Worm (Caenorhabditis elegans) whole organism, young adult: ENCODE results near the gene T24E12.1.

ENCODE experiments used
- B0035.1 ChIP-seq: sonication (generic microtip); optimal IDR thresholded peaks from 2 replicates; lab custom pipeline; 2016; ENCODE audit warnings: missing genetic modification characterization, mild to moderate bottlenecking, missing compliant biosample characterization, missing genotype, missing genetic modification reagents
- B0261.1 ChIP-seq: sonication (generic microtip); optimal IDR thresholded peaks from 2 replicates; lab custom pipeline; 2016; ENCODE audit warnings: mild to moderate bottlenecking, missing genetic modification characterization, moderate library complexity, missing compliant biosample characterization
- C06A6.2 ChIP-seq: fragments of 200-800 bp; sonication (Bioruptor generic); conservative IDR thresholded peaks from 2 replicates; pipeline ENCODE4 v1.3.6; 2022; ENCODE audit warnings: missing genetic modification characterization, missing compliant biosample characterization
- F10E7.11 ChIP-seq: sonication (generic microtip); optimal IDR thresholded peaks from 2 replicates; lab custom pipeline; 2017; ENCODE audit warnings: mild to moderate bottlenecking, missing genetic modification characterization, moderate library complexity, missing compliant biosample characterization
- F22D6.2 ChIP-seq: sonication (generic microtip); optimal IDR thresholded peaks from 2 replicates; lab custom pipeline; 2016; ENCODE audit warnings: mild to moderate bottlenecking, missing genetic modification characterization, missing compliant biosample characterization
- F23B12.7 ChIP-seq: sonication (generic microtip); optimal IDR thresholded peaks from 2 replicates; lab custom pipeline; 2017; ENCODE audit warnings: missing genetic modification characterization, mild to moderate bottlenecking, missing compliant biosample characterization, antibody characterized with exemption, moderate library complexity; ENCODE audit not compliant: insufficient read depth
- F52B5.7 ChIP-seq: sonication (generic microtip); optimal IDR thresholded peaks from 2 replicates; lab custom pipeline; 2016; ENCODE audit warnings: mild to moderate bottlenecking, missing genetic modification characterization, missing compliant biosample characterization
- F55B11.4 ChIP-seq: sonication (generic microtip); optimal IDR thresholded peaks from 2 replicates; lab custom pipeline; 2016; ENCODE audit warnings: missing compliant biosample characterization, missing genetic modification characterization, borderline replicate concordance; ENCODE audit not compliant: insufficient read depth
- K11D2.4 ChIP-seq: fragments of 200-800 bp; sonication (Bioruptor generic); IDR thresholded peaks from 2 replicates; pipeline ENCODE4 v1.3.6; 2022; ENCODE audit warnings: missing genetic modification reagents, missing genetic modification characterization, missing compliant biosample characterization
- T26A5.8 ChIP-seq: sonication (generic microtip); optimal IDR thresholded peaks from 2 replicates; lab custom pipeline; 2016; ENCODE audit warnings: missing genetic modification characterization, missing compliant biosample characterization
- Y67H2A.10 ChIP-seq: fragments of 200-800 bp; sonication (Bioruptor generic); conservative IDR thresholded peaks from 2 replicates; pipeline ENCODE4 v1.3.6; 2022; ENCODE audit warnings: missing genetic modification reagents, missing genetic modification characterization, missing compliant biosample characterization
- Y95B8A.8 ChIP-seq: fragments of 200-800 bp; sonication (Bioruptor generic); IDR thresholded peaks from 2 replicates; pipeline ENCODE4 v1.3.6; 2022; ENCODE audit warnings: missing genetic modification reagents, missing genetic modification characterization, missing compliant biosample characterization
- ZK185.1 ChIP-seq: sonication (generic microtip); optimal IDR thresholded peaks from 2 replicates; lab custom pipeline; 2016; ENCODE audit warnings: mild to moderate bottlenecking, missing genetic modification characterization, missing compliant biosample characterization; ENCODE audit not compliant: poor library complexity, severe bottlenecking
- atf-7 ChIP-seq: sonication (generic microtip); optimal IDR thresholded peaks from 2 replicates; lab custom pipeline; 2017; ENCODE audit warnings: mild to moderate bottlenecking, missing genetic modification characterization, missing compliant biosample characterization
- athp-1 ChIP-seq: sonication (generic microtip); optimal IDR thresholded peaks from 2 replicates; lab custom pipeline; 2017; ENCODE audit warnings: mild to moderate bottlenecking, missing genetic modification characterization, missing compliant biosample characterization
- attf-3 ChIP-seq: fragments of 200-800 bp; sonication (Bioruptor generic); conservative IDR thresholded peaks from 2 replicates; pipeline ENCODE4 v1.3.6; 2022; ENCODE audit warnings: missing genetic modification reagents, missing genetic modification characterization, missing compliant biosample characterization
- bed-2 ChIP-seq: fragments of 200-800 bp; sonication (Bioruptor generic); IDR thresholded peaks from 2 replicates; pipeline ENCODE4 v1.3.6; 2022; ENCODE audit warnings: missing genetic modification reagents, missing genetic modification characterization, missing compliant biosample characterization
- cebp-2 ChIP-seq: fragments of 200-800 bp; sonication (Bioruptor generic); IDR thresholded peaks from 2 replicates; pipeline ENCODE4 v1.3.6; 2022; ENCODE audit warnings: missing genetic modification characterization, missing compliant biosample characterization
- ceh-100 ChIP-seq: fragments of 200-800 bp; sonication (Bioruptor generic); IDR thresholded peaks from 2 replicates; pipeline ENCODE4 v1.3.6; 2022; ENCODE audit warnings: missing genetic modification reagents, missing genetic modification characterization, missing compliant biosample characterization
- ceh-27 ChIP-seq: fragments of 200-800 bp; sonication (Bioruptor generic); optimal IDR thresholded peaks from 2 replicates; lab custom pipeline; 2018; ENCODE audit warnings: mild to moderate bottlenecking, missing genetic modification characterization, moderate library complexity, missing compliant biosample characterization
- ceh-91 ChIP-seq: fragments of 200-800 bp; sonication (Bioruptor generic); IDR thresholded peaks from 2 replicates; pipeline ENCODE4 v1.3.6; 2022; ENCODE audit warnings: missing genetic modification reagents, missing genetic modification characterization, missing compliant biosample characterization
- chd-7 ChIP-seq: sonication (generic microtip); optimal IDR thresholded peaks from 2 replicates; lab custom pipeline; 2016; ENCODE audit warnings: mild to moderate bottlenecking, missing genetic modification characterization, moderate library complexity, missing compliant biosample characterization
- dox-1 ChIP-seq: fragments of 200-800 bp; sonication (Bioruptor generic); IDR thresholded peaks from 2 replicates; pipeline ENCODE4 v1.3.6; 2022; ENCODE audit warnings: missing genetic modification reagents, missing genetic modification characterization, missing compliant biosample characterization
- egrh-3 ChIP-seq: fragments of 200-800 bp; sonication (Bioruptor generic); IDR thresholded peaks from 2 replicates; pipeline ENCODE4 v1.3.6; 2022; ENCODE audit warnings: missing genetic modification reagents, missing genetic modification characterization, missing compliant biosample characterization
- ets-4 ChIP-seq: fragments of 200-800 bp; sonication (Bioruptor generic); optimal IDR thresholded peaks from 2 replicates; lab custom pipeline; 2018; ENCODE audit warnings: mild to moderate bottlenecking, missing genetic modification characterization, missing compliant biosample characterization
- hmg-1.2 ChIP-seq: fragments of 200-800 bp; sonication (Bioruptor generic); IDR thresholded peaks from 2 replicates; pipeline ENCODE4 v1.3.6; 2022; ENCODE audit warnings: missing genetic modification reagents, missing genetic modification characterization, missing compliant biosample characterization
- hrde-1 ChIP-seq: sonication (generic microtip); optimal IDR thresholded peaks from 2 replicates; lab custom pipeline; 2016; ENCODE audit warnings: missing genetic modification characterization, mild to moderate bottlenecking, missing compliant biosample characterization, moderate library complexity, missing genotype, missing genetic modification reagents, borderline replicate concordance
- madf-8 ChIP-seq: fragments of 200-800 bp; sonication (Bioruptor generic); conservative IDR thresholded peaks from 2 replicates; pipeline ENCODE4 v1.3.6; 2022; ENCODE audit warnings: missing genetic modification reagents, missing genetic modification characterization, missing compliant biosample characterization
- mes-4 ChIP-seq: sonication (generic microtip); optimal IDR thresholded peaks from 2 replicates; lab custom pipeline; 2016; ENCODE audit warnings: missing genotype, missing genetic modification characterization, missing compliant biosample characterization
- mxl-1 ChIP-seq: sonication (generic microtip); optimal IDR thresholded peaks from 2 replicates; lab custom pipeline; 2016; ENCODE audit warnings: missing genetic modification characterization, missing compliant biosample characterization
- nhr-120 ChIP-seq: fragments of 200-800 bp; sonication (Bioruptor generic); IDR thresholded peaks from 2 replicates; pipeline ENCODE4 v1.3.6; 2022; ENCODE audit warnings: missing genetic modification characterization, missing compliant biosample characterization
- nhr-80 ChIP-seq: sonication (generic microtip); optimal IDR thresholded peaks from 2 replicates; lab custom pipeline; 2016; ENCODE audit warnings: missing genetic modification characterization, missing compliant biosample characterization
- pha-4 ChIP-seq: fragments of 150-350 bp; sonication (generic microtip); optimal IDR thresholded peaks from 2 replicates; lab custom pipeline; 2014; ENCODE audit warnings: missing biosample characterization, missing genetic modification reagents, missing genetic modification characterization
- rec-8 ChIP-seq, 2 experiments: sonication (generic microtip); optimal IDR thresholded peaks; 2 replicates each; lab custom pipeline; 2016; ENCODE audit warnings: mild to moderate bottlenecking in 2 of 2, missing genetic modification characterization in 2 of 2, missing genetic modification reagents in 2 of 2, missing genotype in 2 of 2, missing biosample characterization in 1 of 2, missing compliant biosample characterization in 1 of 2, moderate library complexity in 1 of 2
- rpc-1 ChIP-seq, 2 experiments: fragments of 150-350 bp in 1 of 2; sonication (generic microtip) in 1 of 2; optimal IDR thresholded peaks; 2 replicates each; lab custom pipeline; 2014 to 2018; ENCODE audit warnings: missing biosample characterization in 1 of 2, missing genetic modification characterization in 1 of 2, missing genetic modification reagents in 1 of 2, missing genotype in 1 of 2
- tbp1 ChIP-seq: fragments of 200-800 bp; sonication (Bioruptor generic); optimal IDR thresholded peaks from 2 replicates; lab custom pipeline; 2018; ENCODE audit warnings: mild to moderate bottlenecking, missing genetic modification characterization, missing compliant biosample characterization
- unc-62 ChIP-seq: fragments of 150-350 bp; optimal IDR thresholded peaks from 2 replicates; lab custom pipeline; 2014; ENCODE audit warnings: missing biosample characterization, missing genetic modification reagents, missing genetic modification characterization
- ztf-25 ChIP-seq: fragments of 200-800 bp; sonication (Bioruptor generic); IDR thresholded peaks from 2 replicates; pipeline ENCODE4 v1.3.6; 2022; ENCODE audit warnings: missing genetic modification reagents, missing genetic modification characterization, missing compliant biosample characterization

T24E12.1 gene

DNA sequence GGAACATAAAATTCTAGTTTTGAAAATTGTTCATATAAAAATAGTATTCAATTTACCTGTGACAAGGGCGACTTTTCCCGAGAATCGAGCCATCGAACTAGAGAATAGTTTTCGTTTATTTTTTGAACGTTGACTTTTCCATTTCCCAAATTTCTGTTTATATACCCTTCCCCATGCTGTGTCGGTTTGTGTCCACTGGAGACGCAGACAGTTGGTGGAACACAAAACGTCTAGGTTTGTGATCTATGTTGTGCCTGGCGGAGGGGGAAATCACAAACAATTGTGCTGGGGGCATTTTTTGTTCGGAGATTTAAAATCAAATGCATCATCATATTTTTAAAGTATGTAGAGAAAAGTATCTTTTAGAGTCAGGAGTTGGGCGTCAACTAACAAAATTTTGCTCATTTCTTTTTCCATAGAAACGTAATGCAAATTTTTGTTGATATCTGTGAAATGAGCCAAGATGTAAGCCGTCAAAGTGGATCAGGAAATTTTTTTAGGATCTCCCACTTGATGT, 41.6 kb upstream of the T24E12.1 start, which contains the start of gene nta-1:
nta-1 (minus strand) TSS at position 131 of the 517 bp plus-strand sequence.
- TF ChIP-seq rpc-1 (optimal IDR thresholded peaks at IDR 0.05; lab: Kevin White, UChicago) (no peak), rpc-1 (tag; optimal IDR thresholded peaks at IDR 0.05; lab: Kevin White, UChicago) (no peak), mxl-1 (tag; lab: Kevin White, UChicago) (no peak), ceh-100 (GFP tag; lab: Robert Waterston, UW) (no peak), athp-1 (no peak), ets-4 (GFP tag; lab: Kevin White, UChicago) (no peak), ceh-27 (GFP tag; lab: Kevin White, UChicago) (no peak), unc-62 (GFP tag; lab: Kevin White, UChicago) (no peak), nhr-120 (GFP tag; lab: Robert Waterston, UW) (no peak), F10E7.11 (tag; lab: Kevin White, UChicago) (no peak), hrde-1 (tag; lab: Kevin White, UChicago) (no peak), F22D6.2 (tag; lab: Kevin White, UChicago) (no peak), cebp-2 (GFP tag; lab: Robert Waterston, UW) (no peak), dox-1 (0 out of 2 replicates have a peak, but pooled peaks have one; percentile 11), F55B11.4 (tag; lab: Kevin White, UChicago) (no peak), rec-8 (tag; optimal IDR thresholded peaks at IDR 0.05; lab: Kevin White, UChicago) (no peak), egrh-3 (GFP tag; lab: Robert Waterston, UW) (no peak), ceh-91 (GFP tag; lab: Robert Waterston, UW) (no peak), pha-4 (tag; lab: Kevin White, UChicago) (no peak), tbp1 (GFP tag; lab: Kevin White, UChicago) (peak; percentile 29), nhr-80 (tag; lab: Kevin White, UChicago) (peak; percentile 58), mes-4 (tag; lab: Kevin White, UChicago) (no peak)

DNA sequence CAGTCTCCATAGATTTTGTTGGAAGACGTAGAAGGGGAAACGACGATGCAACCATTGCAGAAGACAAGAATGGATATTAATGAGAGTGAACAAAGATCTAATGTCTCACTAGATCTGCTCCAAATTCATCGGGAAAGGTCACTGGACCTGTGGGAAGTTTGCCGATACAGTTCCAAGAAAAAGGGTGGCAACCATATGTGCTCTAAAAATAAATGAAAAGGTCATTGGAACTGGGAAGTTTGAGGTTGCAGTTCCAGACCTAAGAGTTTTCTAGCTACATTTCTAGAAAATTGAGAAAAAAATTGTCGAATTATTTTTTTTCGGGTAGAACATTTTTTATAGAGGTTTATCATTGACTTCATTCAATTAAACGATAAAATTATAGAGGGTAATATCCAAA, 38.0 kb upstream of the T24E12.1 start, which contains the start of gene fbxb-92:
fbxb-92 (minus strand) TSS at position 101 of the 400 bp plus-strand sequence.
- TF ChIP-seq C06A6.2 (GFP tag; lab: Robert Waterston, UW) (no peak), Y95B8A.8 (no peak), Y67H2A.10 (no peak), B0261.1 (tag; lab: Kevin White, UChicago) (no peak), B0035.1 (tag; lab: Kevin White, UChicago) (no peak), ZK185.1 (tag; lab: Kevin White, UChicago) (no peak), T26A5.8 (tag; lab: Kevin White, UChicago) (no peak), madf-8 (no peak), ztf-25 (GFP tag; lab: Robert Waterston, UW) (no peak), bed-2 (no peak), chd-7 (no peak), K11D2.4 (GFP tag; lab: Robert Waterston, UW) (no peak), atf-7 (tag; lab: Kevin White, UChicago) (no peak), F23B12.7 (tag; lab: Kevin White, UChicago) (no peak), attf-3 (no peak), hmg-1.2 (GFP tag; lab: Robert Waterston, UW) (no peak), F52B5.7 (tag; lab: Kevin White, UChicago) (no peak)
